Worm (Caenorhabditis elegans): ENCODE data around the gene K07D4.9.

- TF ChIP-seq ceh-13 (GFP tag; optimal IDR thresholded peaks at IDR 0.05) (no peak), flt-1 (GFP tag; IDR thresholded peaks at IDR 0.05) (no peak), hmg-4 (GFP tag; optimal IDR thresholded peaks at IDR 0.05) (no peak), ama-1 (optimal IDR thresholded peaks at IDR 0.05) (no peak), tbx-37 (GFP tag; conservative IDR thresholded peaks at IDR 0.05) (no peak), ceh-36 (tag; optimal IDR thresholded peaks at IDR 0.05) (no peak), tbx-11 (GFP tag; IDR thresholded peaks at IDR 0.05) (no peak), scrt-1 (GFP tag; IDR thresholded peaks at IDR 0.05) (no peak), ets-7 (tag; optimal IDR thresholded peaks at IDR 0.05) (no peak), aly-1 (tag; optimal IDR thresholded peaks at IDR 0.05) (no peak)
Observed at ce11 chrII:4025462-4025861, 2.9 kb upstream of the K07D4.9 start, which contains the start of gene K07D4.5.
